Worm (Caenorhabditis elegans) whole organism, dauer: ENCODE measurements around the gene F19B10.3.

ENCODE experiments used
- unc-62 ChIP-seq: sonication (generic microtip); optimal IDR thresholded peaks from 2 replicates; lab custom pipeline; 2017; ENCODE audit warnings: missing biosample characterization, missing genetic modification reagents, missing genetic modification characterization

The F19B10.3 gene

ce11 chrII:3664470-3664869 is at the start of gene F19B10.3:
Gene F19B10.3, plus strand, starts transcription at chrII:3664770.
- no peak for TF ChIP-seq unc-62 (GFP tag; lab: Kevin White, UChicago)

ce11 chrII:3616615-3617014 is 48.0 kb upstream of the F19B10.3 start:
- no peak for TF ChIP-seq unc-62 (GFP tag; lab: Kevin White, UChicago)

ce11 chrII:3617512-3617911 is 47.1 kb upstream of the F19B10.3 start, which contains the start of gene F40E12.1:
Gene F40E12.1, plus strand, starts transcription at chrII:3617812.
- no peak for TF ChIP-seq unc-62 (GFP tag; lab: Kevin White, UChicago)

- no peak for TF ChIP-seq unc-62 (GFP tag; lab: Kevin White, UChicago)
Measured at ce11 chrII:3620862-3621261, 43.7 kb upstream of the F19B10.3 start.

ce11 chrII:3622014-3622413 is 42.6 kb upstream of the F19B10.3 start, which contains the start of gene M151.7:
Gene M151.7, plus strand, starts transcription at chrII:3622314.
- no peak for TF ChIP-seq unc-62 (GFP tag; lab: Kevin White, UChicago)

- TF ChIP-seq unc-62 (GFP tag; lab: Kevin White, UChicago) = no peak
Measured at ce11 chrII:3626872-3627271, 37.7 kb upstream of the F19B10.3 start, which contains the start of gene M151.3. Gene M151.3, plus strand, starts transcription at chrII:3627172.

- no peak for TF ChIP-seq unc-62 (GFP tag; lab: Kevin White, UChicago)
Measured at ce11 chrII:3630810-3631209, 33.8 kb upstream of the F19B10.3 start, which contains the start of gene M151.2. Gene M151.2, plus strand, starts transcription at chrII:3631110.

ce11 chrII:3634765-3635164 is 29.8 kb upstream of the F19B10.3 start:
- TF ChIP-seq unc-62 (GFP tag; lab: Kevin White, UChicago) = no peak

ce11 chrII:3639238-3639637 is 25.3 kb upstream of the F19B10.3 start, which contains the start of gene fbxb-31:
Gene fbxb-31, minus strand, starts transcription at chrII:3639338.
- TF ChIP-seq unc-62 (GFP tag; lab: Kevin White, UChicago) = no peak

- TF ChIP-seq unc-62 (GFP tag; lab: Kevin White, UChicago) = no peak
Measured at ce11 chrII:3640197-3640596, 24.4 kb upstream of the F19B10.3 start, which contains the start of gene M151.10. Gene M151.10, minus strand, starts transcription at chrII:3640297.

ce11 chrII:3641197-3641596 is 23.4 kb upstream of the F19B10.3 start, which contains the start of gene M151.1:
Gene M151.1, plus strand, starts transcription at chrII:3641497.
- no peak for TF ChIP-seq unc-62 (GFP tag; lab: Kevin White, UChicago)

ce11 chrII:3647111-3647510 is 17.5 kb upstream of the F19B10.3 start, which contains the start of gene fbxb-33:
Gene fbxb-33, plus strand, starts transcription at chrII:3647411.
- TF ChIP-seq unc-62 (GFP tag; lab: Kevin White, UChicago) = no peak

ce11 chrII:3655378-3655777 is 9.2 kb upstream of the F19B10.3 start, which contains the start of gene F19B10.5:
Gene F19B10.5, plus strand, starts transcription at chrII:3655678.
- TF ChIP-seq unc-62 (GFP tag; lab: Kevin White, UChicago) = no peak

- no peak for TF ChIP-seq unc-62 (GFP tag; lab: Kevin White, UChicago)
Measured at ce11 chrII:3659776-3660175, 4.8 kb upstream of the F19B10.3 start, which contains the start of gene F19B10.4. Gene F19B10.4, plus strand, starts transcription at chrII:3660076.

- TF ChIP-seq unc-62 (GFP tag; lab: Kevin White, UChicago) = no peak
Measured at ce11 chrII:3661932-3662331, 2.6 kb upstream of the F19B10.3 start, which contains the start of gene F19B10.13. Gene F19B10.13, plus strand, starts transcription at chrII:3662274.

ce11 chrII:3663796-3664195 is 774 bp upstream of the F19B10.3 start, which contains the start of gene F19B10.6:
Gene F19B10.6, minus strand, starts transcription at chrII:3663896.
- TF ChIP-seq unc-62 (GFP tag; lab: Kevin White, UChicago) = no peak

- no peak for TF ChIP-seq unc-62 (GFP tag; lab: Kevin White, UChicago)
Measured at ce11 chrII:3665181-3665580, 611 bp downstream of the F19B10.3 start.
